Worm (Caenorhabditis elegans): Measurements from ENCODE around the gene F54C9.14.

F54C9.14 gene

DNA sequence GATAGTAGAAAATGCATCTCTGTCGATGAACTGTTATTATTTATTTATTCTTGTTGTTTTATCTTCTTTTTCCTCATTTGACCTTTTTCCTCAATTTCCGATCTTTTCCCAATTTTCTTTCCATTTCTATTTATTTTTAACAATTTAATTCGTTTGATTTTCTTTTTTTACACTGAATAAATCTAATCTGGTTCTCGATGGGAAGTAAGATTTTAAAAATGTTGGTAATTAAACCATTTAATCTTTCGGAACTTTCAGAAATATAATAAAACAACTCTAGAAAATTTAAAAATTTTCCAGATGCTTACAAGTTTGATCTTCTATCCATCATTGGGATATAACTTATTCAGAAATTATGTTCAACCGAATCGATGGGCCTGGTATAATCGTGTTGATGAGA, 44.4 kb downstream of the F54C9.14 start, which contains the start of gene F28C6.8:
TSS of gene F28C6.8 (plus strand) at position 301 of the 400 bp plus-strand sequence.
- TF ChIP-seq him-1 (tag; optimal IDR thresholded peaks at IDR 0.05) (no peak), W03F9.2 (tag; optimal IDR thresholded peaks at IDR 0.05) (no peak), dao-5 (tag; optimal IDR thresholded peaks at IDR 0.05) (no peak)

DNA sequence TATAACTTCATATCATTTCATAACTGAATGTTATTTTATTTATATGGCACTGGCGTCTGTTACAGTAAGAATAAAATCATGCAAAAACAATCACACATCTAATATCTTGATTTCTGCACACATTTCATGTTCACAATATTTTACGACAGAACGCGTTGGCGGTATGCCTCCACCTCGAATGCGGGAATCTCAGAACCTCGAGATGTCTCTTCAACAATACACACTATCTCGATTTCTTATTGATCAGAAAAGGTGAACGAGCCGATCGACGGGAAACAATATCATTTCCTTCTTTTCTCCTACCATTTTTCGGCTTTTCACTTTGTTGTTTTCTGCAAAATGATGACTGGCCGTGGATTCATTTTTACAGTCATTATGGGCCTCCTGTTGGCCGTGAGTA, 45.6 kb downstream of the F54C9.14 start, which contains the start of gene F28C6.10:
TSS of gene F28C6.10 (plus strand) at position 301 of the 400 bp plus-strand sequence.
- TF ChIP-seq him-1 (tag; optimal IDR thresholded peaks at IDR 0.05) (no peak), dao-5 (tag; optimal IDR thresholded peaks at IDR 0.05) (no peak), W03F9.2 (tag; optimal IDR thresholded peaks at IDR 0.05) (no peak)

DNA sequence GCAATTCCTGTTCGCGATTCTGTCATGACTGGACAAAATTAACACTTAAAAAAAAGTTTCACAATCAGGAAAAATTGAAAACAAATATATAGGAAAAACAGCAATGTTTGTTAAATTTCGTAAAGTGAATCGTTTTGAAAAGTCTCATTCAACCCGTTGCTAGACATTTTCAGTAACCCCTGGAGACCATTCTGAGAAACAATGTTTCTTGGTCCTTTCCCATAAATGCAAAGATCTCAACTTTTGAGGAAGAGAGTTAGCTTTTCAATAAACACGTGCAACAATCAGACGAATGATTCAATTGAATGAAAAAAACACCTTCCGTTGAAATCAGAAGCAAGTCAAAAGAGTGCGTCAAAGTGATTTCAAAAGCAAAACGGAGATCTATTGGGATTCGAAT, 48.0 kb downstream of the F54C9.14 start, which contains the start of gene F28C6.9:
TSS of gene F28C6.9 (minus strand) at position 101 of the 400 bp plus-strand sequence.
- no peak for TF ChIP-seq W03F9.2 (tag; optimal IDR thresholded peaks at IDR 0.05)
- TF ChIP-seq dao-5 (tag; optimal IDR thresholded peaks at IDR 0.05) = no peak
- no peak for TF ChIP-seq him-1 (tag; optimal IDR thresholded peaks at IDR 0.05)

DNA sequence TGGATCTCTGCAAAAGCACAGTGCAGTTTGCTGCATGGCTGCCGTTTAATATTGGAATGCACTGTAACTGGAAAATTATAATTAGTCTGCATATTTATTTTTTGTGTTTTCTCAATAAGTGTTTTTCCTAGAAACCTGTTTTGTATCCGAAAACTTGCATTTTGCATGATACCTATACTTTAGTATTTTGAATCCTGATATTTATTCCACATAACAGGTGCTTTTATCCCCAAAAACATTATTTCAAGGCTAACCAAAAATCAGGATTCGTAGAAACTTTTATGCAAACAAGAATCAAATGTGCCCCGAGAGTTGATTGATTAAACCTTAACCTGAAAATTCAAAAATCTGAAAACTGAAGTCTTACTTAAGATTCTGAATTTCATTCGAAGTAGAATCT, 48.5 kb downstream of the F54C9.14 start:
- TF ChIP-seq dao-5 (tag; optimal IDR thresholded peaks at IDR 0.05) = no peak
- TF ChIP-seq W03F9.2 (tag; optimal IDR thresholded peaks at IDR 0.05) = no peak
- TF ChIP-seq him-1 (tag; optimal IDR thresholded peaks at IDR 0.05) = no peak

DNA sequence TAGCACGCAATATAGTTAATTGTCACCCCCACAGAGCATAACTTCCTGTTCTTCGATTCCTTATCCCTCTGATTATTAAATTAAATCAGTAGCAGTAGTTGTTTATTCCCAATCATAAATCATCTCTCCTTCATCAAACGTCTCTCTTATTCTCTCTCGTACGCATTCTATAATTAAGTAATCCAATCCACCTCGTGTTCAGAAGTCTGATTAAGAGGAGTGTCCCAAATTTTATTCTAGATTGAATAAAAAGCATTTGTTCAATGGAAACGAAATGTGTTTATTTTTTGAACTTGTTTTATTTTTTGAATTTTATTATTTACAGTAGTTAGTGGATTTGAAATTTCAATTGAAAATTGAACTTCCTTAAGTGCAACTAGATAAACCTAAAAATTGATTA, 49.2 kb downstream of the F54C9.14 start:
- TF ChIP-seq W03F9.2 (tag; optimal IDR thresholded peaks at IDR 0.05) (no peak), him-1 (tag; optimal IDR thresholded peaks at IDR 0.05) (no peak), dao-5 (tag; optimal IDR thresholded peaks at IDR 0.05) (no peak)

DNA sequence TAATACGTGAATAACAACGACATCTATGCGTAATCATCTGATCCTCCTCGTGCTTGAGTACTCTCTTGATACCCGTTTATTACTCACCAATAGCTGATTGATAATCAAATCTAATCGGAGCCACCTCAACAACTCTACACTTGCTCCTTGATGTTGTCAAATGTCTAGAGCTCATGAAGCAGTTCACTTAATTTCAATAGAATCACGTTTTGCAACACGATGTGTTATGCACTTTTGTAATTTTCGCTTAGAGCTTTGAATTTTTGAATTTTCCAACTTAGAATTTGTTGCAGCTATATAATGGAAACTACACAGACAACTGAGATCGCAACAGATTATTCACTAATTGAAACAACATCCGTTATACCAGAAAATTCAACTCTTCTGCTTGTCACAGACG, 50.4 kb downstream of the F54C9.14 start, which contains the start of gene T22C8.1:
TSS of gene T22C8.1 (plus strand) at position 301 of the 400 bp plus-strand sequence.
- TF ChIP-seq dao-5 (tag; optimal IDR thresholded peaks at IDR 0.05) (no peak), W03F9.2 (tag; optimal IDR thresholded peaks at IDR 0.05) (no peak), him-1 (tag; optimal IDR thresholded peaks at IDR 0.05) (no peak)

All from whole organism, L4/young adult.